Fruit fly (Drosophila melanogaster): ENCODE measurements around the gene rhea.

Gene rhea

dm6 chr3L:8538355-8538754, 6.4 kb upstream of the rhea start:
- TF ChIP-seq CG12768 (GFP tag; optimal IDR thresholded peaks at IDR 0.05) (no peak), cic (GFP tag; optimal IDR thresholded peaks at IDR 0.05) (no peak)

- TF ChIP-seq cic (GFP tag; optimal IDR thresholded peaks at IDR 0.05) (no peak), CG11617 (GFP tag; optimal IDR thresholded peaks at IDR 0.05) (no peak), Hr96 (GFP tag; optimal IDR thresholded peaks at IDR 0.05) (no peak), CG5204 (GFP tag; optimal IDR thresholded peaks at IDR 0.05) (no peak), Clk (GFP tag; optimal IDR thresholded peaks at IDR 0.05) (no peak), CG14711 (tag; optimal IDR thresholded peaks at IDR 0.05) (no peak), toe (GFP tag; optimal IDR thresholded peaks at IDR 0.05) (no peak), Crg-1 (GFP tag; optimal IDR thresholded peaks at IDR 0.05) (no peak), bab1 (GFP tag; optimal IDR thresholded peaks at IDR 0.05) (no peak), pad (GFP tag; optimal IDR thresholded peaks at IDR 0.05) (no peak), CG1620 (GFP tag; optimal IDR thresholded peaks at IDR 0.05) (no peak), CG7045 (GFP tag; optimal IDR thresholded peaks at IDR 0.05) (no peak), kay (GFP tag; ENCODE audit: borderline replicate concordance) (no peak), cnc (optimal IDR thresholded peaks at IDR 0.05) (no peak), Mnt (GFP tag; optimal IDR thresholded peaks at IDR 0.05) (no peak), CG7101 (tag; optimal IDR thresholded peaks at IDR 0.05) (no peak), CG12768 (GFP tag; optimal IDR thresholded peaks at IDR 0.05) (no peak)
These were observed 4.3 kb upstream of the rhea start for dm6 chr3L:8540509-8540908.

dm6 chr3L:8541669-8542068, 3.1 kb upstream of the rhea start:
- TF ChIP-seq pad (GFP tag; optimal IDR thresholded peaks at IDR 0.05) (no peak), Crg-1 (GFP tag; optimal IDR thresholded peaks at IDR 0.05) (no peak), CG14711 (tag; optimal IDR thresholded peaks at IDR 0.05) (no peak), cic (GFP tag; optimal IDR thresholded peaks at IDR 0.05) (no peak), CG5204 (GFP tag; optimal IDR thresholded peaks at IDR 0.05) (no peak), Clk (GFP tag; optimal IDR thresholded peaks at IDR 0.05) (no peak), toe (GFP tag; optimal IDR thresholded peaks at IDR 0.05) (no peak)

dm6 chr3L:8542213-8542612, 2.6 kb upstream of the rhea start:
- TF ChIP-seq Mnt (GFP tag; optimal IDR thresholded peaks at IDR 0.05) (no peak), tj (GFP tag; optimal IDR thresholded peaks at IDR 0.05) (no peak), CG33017 (tag; optimal IDR thresholded peaks at IDR 0.05) (no peak)

dm6 chr3L:8543866-8544265, 935 bp upstream of the rhea start:
- TF ChIP-seq ovo (GFP tag; optimal IDR thresholded peaks at IDR 0.05) (no peak), bab1 (GFP tag; optimal IDR thresholded peaks at IDR 0.05) (no peak), Crg-1 (GFP tag; optimal IDR thresholded peaks at IDR 0.05) (no peak), tj (GFP tag; optimal IDR thresholded peaks at IDR 0.05) (no peak), CG7045 (GFP tag; optimal IDR thresholded peaks at IDR 0.05) (no peak), pad (GFP tag; optimal IDR thresholded peaks at IDR 0.05) (no peak), CG33017 (tag; optimal IDR thresholded peaks at IDR 0.05) (no peak), CG14711 (tag; optimal IDR thresholded peaks at IDR 0.05) (no peak), cnc (optimal IDR thresholded peaks at IDR 0.05) (no peak)

dm6 chr3L:8545473-8545872, 672 bp downstream of the rhea start:
- no peak for TF ChIP-seq toe (GFP tag; optimal IDR thresholded peaks at IDR 0.05)
- TF ChIP-seq CG12768 (GFP tag; optimal IDR thresholded peaks at IDR 0.05) = peak; percentile 9

dm6 chr3L:8546355-8546771, 1.6 kb downstream of the rhea start:
- TF ChIP-seq toe (GFP tag; optimal IDR thresholded peaks at IDR 0.05) (peak; percentile 48), cnc (optimal IDR thresholded peaks at IDR 0.05) (no peak), kay (GFP tag; ENCODE audit: borderline replicate concordance) (peak; percentile 97), Clk (GFP tag; optimal IDR thresholded peaks at IDR 0.05) (peak; percentile 12), CG14711 (tag; optimal IDR thresholded peaks at IDR 0.05) (peak; percentile 28), ovo (GFP tag; optimal IDR thresholded peaks at IDR 0.05) (no peak), tj (GFP tag; optimal IDR thresholded peaks at IDR 0.05) (peak; percentile 65), CG11617 (GFP tag; optimal IDR thresholded peaks at IDR 0.05) (peak; percentile 49), cic (GFP tag; optimal IDR thresholded peaks at IDR 0.05) (peak; percentile 66), CG33017 (tag; optimal IDR thresholded peaks at IDR 0.05) (peak; percentile 56), Hr96 (GFP tag; optimal IDR thresholded peaks at IDR 0.05) (no peak), pad (GFP tag; optimal IDR thresholded peaks at IDR 0.05) (peak; percentile 43), Crg-1 (GFP tag; optimal IDR thresholded peaks at IDR 0.05) (peak; percentile 25), CG12768 (GFP tag; optimal IDR thresholded peaks at IDR 0.05) (peak; percentile 67), CG1620 (GFP tag; optimal IDR thresholded peaks at IDR 0.05) (peak; percentile 30), Mnt (GFP tag; optimal IDR thresholded peaks at IDR 0.05) (peak; percentile 86), bab1 (GFP tag; optimal IDR thresholded peaks at IDR 0.05) (peak; percentile 21), CG7101 (tag; optimal IDR thresholded peaks at IDR 0.05) (peak; percentile 47), CG7045 (GFP tag; optimal IDR thresholded peaks at IDR 0.05) (peak; percentile 4), CG5204 (GFP tag; optimal IDR thresholded peaks at IDR 0.05) (no peak)

- no peak for TF ChIP-seq CG1620 (GFP tag; optimal IDR thresholded peaks at IDR 0.05)
- TF ChIP-seq pad (GFP tag; optimal IDR thresholded peaks at IDR 0.05) = peak; percentile 14
- peak; percentile 37 for TF ChIP-seq CG7045 (GFP tag; optimal IDR thresholded peaks at IDR 0.05)
- peak; percentile 29 for TF ChIP-seq CG5204 (GFP tag; optimal IDR thresholded peaks at IDR 0.05)
- peak; percentile 91 for TF ChIP-seq kay (GFP tag; ENCODE audit: borderline replicate concordance)
- TF ChIP-seq CG12768 (GFP tag; optimal IDR thresholded peaks at IDR 0.05) = peak; percentile 16
- TF ChIP-seq cic (GFP tag; optimal IDR thresholded peaks at IDR 0.05) = peak; percentile 81
- no peak for TF ChIP-seq cnc (optimal IDR thresholded peaks at IDR 0.05)
- TF ChIP-seq toe (GFP tag; optimal IDR thresholded peaks at IDR 0.05) = peak; percentile 43
- no peak for TF ChIP-seq Hr96 (GFP tag; optimal IDR thresholded peaks at IDR 0.05)
- TF ChIP-seq bab1 (GFP tag; optimal IDR thresholded peaks at IDR 0.05) = no peak
- TF ChIP-seq tj (GFP tag; optimal IDR thresholded peaks at IDR 0.05) = peak; percentile 30
- TF ChIP-seq Mnt (GFP tag; optimal IDR thresholded peaks at IDR 0.05) = no peak
- no peak for TF ChIP-seq Clk (GFP tag; optimal IDR thresholded peaks at IDR 0.05)
- peak; percentile 73 for TF ChIP-seq CG7101 (tag; optimal IDR thresholded peaks at IDR 0.05)
- TF ChIP-seq Crg-1 (GFP tag; optimal IDR thresholded peaks at IDR 0.05) = no peak
- TF ChIP-seq CG14711 (tag; optimal IDR thresholded peaks at IDR 0.05) = peak; percentile 52
- TF ChIP-seq CG33017 (tag; optimal IDR thresholded peaks at IDR 0.05) = peak; percentile 65
- no peak for TF ChIP-seq ovo (GFP tag; optimal IDR thresholded peaks at IDR 0.05)
- peak; percentile 41 for TF ChIP-seq CG11617 (GFP tag; optimal IDR thresholded peaks at IDR 0.05)
These were observed 2.3 kb downstream of the rhea start for dm6 chr3L:8547104-8547523.
